Worm (Caenorhabditis elegans) whole organism, late embryonic: ENCODE data around the gene ZK596.3.

Source experiments
- C08G9.2 ChIP-seq: sonication (generic microtip); optimal IDR thresholded peaks from 2 replicates; lab custom pipeline; 2016; ENCODE audit warnings: mild to moderate bottlenecking, missing genetic modification characterization, moderate library complexity, missing compliant biosample characterization
- F13H6.1 ChIP-seq: sonication (generic microtip); optimal IDR thresholded peaks from 2 replicates; lab custom pipeline; 2016; ENCODE audit warnings: missing genetic modification characterization, missing compliant biosample characterization
- K02D7.2 ChIP-seq: sonication (generic microtip); optimal IDR thresholded peaks from 2 replicates; lab custom pipeline; 2017; ENCODE audit warnings: mild to moderate bottlenecking, missing genetic modification characterization, missing compliant biosample characterization
- T23F11.4 ChIP-seq: fragments of 200-800 bp; sonication (Bioruptor generic); optimal IDR thresholded peaks from 2 replicates; lab custom pipeline; 2018; ENCODE audit warnings: mild to moderate bottlenecking, missing genetic modification characterization, missing compliant biosample characterization
- Y22D7AL.16 ChIP-seq: sonication (generic microtip); optimal IDR thresholded peaks from 2 replicates; lab custom pipeline; 2016; ENCODE audit warnings: missing genetic modification characterization, missing compliant biosample characterization
- ahr-1 ChIP-seq: sonication (generic microtip); optimal IDR thresholded peaks from 2 replicates; lab custom pipeline; 2016; ENCODE audit warnings: missing genetic modification characterization, missing compliant biosample characterization
- ama-1 ChIP-seq: fragments of 150-350 bp; optimal IDR thresholded peaks from 2 replicates; lab custom pipeline; 2014
- ceh-14 ChIP-seq: sonication (generic microtip); optimal IDR thresholded peaks from 2 replicates; lab custom pipeline; 2016; ENCODE audit warnings: missing genotype, missing genetic modification characterization, missing compliant biosample characterization
- ceh-18 ChIP-seq: sonication (generic microtip); optimal IDR thresholded peaks from 2 replicates; lab custom pipeline; 2016; ENCODE audit warnings: missing genetic modification characterization, missing compliant biosample characterization
- ceh-2 ChIP-seq: sonication (generic microtip); optimal IDR thresholded peaks from 2 replicates; lab custom pipeline; 2016; ENCODE audit warnings: missing genotype, missing genetic modification characterization, missing compliant biosample characterization
- ceh-24 ChIP-seq: sonication (generic microtip); optimal IDR thresholded peaks from 2 replicates; lab custom pipeline; 2016; ENCODE audit warnings: mild to moderate bottlenecking, missing genetic modification characterization, missing compliant biosample characterization
- ceh-30 ChIP-seq: fragments of 150-350 bp; optimal IDR thresholded peaks from 2 replicates; lab custom pipeline; 2014; ENCODE audit warnings: missing biosample characterization, missing genetic modification characterization
- ceh-34 ChIP-seq: sonication (generic microtip); optimal IDR thresholded peaks from 2 replicates; lab custom pipeline; 2016; ENCODE audit warnings: mild to moderate bottlenecking, missing genetic modification characterization, missing compliant biosample characterization
- ceh-45 ChIP-seq: fragments of 200-800 bp; sonication (Bioruptor generic); IDR thresholded peaks from 2 replicates; pipeline ENCODE4 v1.3.6; 2022; ENCODE audit warnings: missing genetic modification reagents, missing genetic modification characterization, missing compliant biosample characterization
- ceh-9 ChIP-seq: sonication (generic microtip); optimal IDR thresholded peaks from 2 replicates; lab custom pipeline; 2016; ENCODE audit warnings: mild to moderate bottlenecking, missing genetic modification characterization, inconsistent platforms, missing compliant biosample characterization
- che-1 ChIP-seq: sonication (generic microtip); optimal IDR thresholded peaks from 2 replicates; lab custom pipeline; 2016; ENCODE audit warnings: mild to moderate bottlenecking, missing genetic modification characterization, missing compliant biosample characterization
- dve-1 ChIP-seq: sonication (generic microtip); optimal IDR thresholded peaks from 2 replicates; lab custom pipeline; 2017; ENCODE audit warnings: antibody characterized with exemption, mild to moderate bottlenecking, missing genetic modification characterization, missing compliant biosample characterization
- elt-2 ChIP-seq: sonication (generic microtip); optimal IDR thresholded peaks from 2 replicates; lab custom pipeline; 2016; ENCODE audit warnings: missing genetic modification reagents, missing genetic modification characterization, missing compliant biosample characterization
- elt-4 ChIP-seq: sonication (generic microtip); optimal IDR thresholded peaks from 2 replicates; lab custom pipeline; 2016; ENCODE audit warnings: missing genetic modification characterization, missing compliant biosample characterization
- ets-4 ChIP-seq: sonication (generic microtip); optimal IDR thresholded peaks from 2 replicates; lab custom pipeline; 2016; ENCODE audit warnings: missing genetic modification characterization, missing compliant biosample characterization
- gmeb-2 ChIP-seq: sonication (generic microtip); optimal IDR thresholded peaks from 2 replicates; lab custom pipeline; 2016; ENCODE audit warnings: missing genetic modification characterization, inconsistent platforms, missing compliant biosample characterization
- hlh-15 ChIP-seq: sonication (generic microtip); optimal IDR thresholded peaks from 2 replicates; lab custom pipeline; 2016; ENCODE audit warnings: missing genetic modification characterization, missing compliant biosample characterization
- hlh-6 ChIP-seq: sonication (generic microtip); optimal IDR thresholded peaks from 2 replicates; lab custom pipeline; 2016; ENCODE audit warnings: missing genotype, missing genetic modification characterization, missing compliant biosample characterization
- lin-11 ChIP-seq: fragments of 200-800 bp; sonication (Bioruptor generic); optimal IDR thresholded peaks from 2 replicates; lab custom pipeline; 2018; ENCODE audit warnings: mild to moderate bottlenecking, missing genetic modification characterization, missing compliant biosample characterization
- madf-2 ChIP-seq: sonication (generic microtip); optimal IDR thresholded peaks from 2 replicates; lab custom pipeline; 2017; ENCODE audit warnings: missing genetic modification characterization, missing compliant biosample characterization
- nfya-1 ChIP-seq: sonication (generic microtip); optimal IDR thresholded peaks from 2 replicates; lab custom pipeline; 2017; ENCODE audit warnings: missing genetic modification characterization, mild to moderate bottlenecking, missing compliant biosample characterization, antibody characterized with exemption, moderate library complexity
- nhr-11 ChIP-seq: fragments of 150-350 bp; optimal IDR thresholded peaks from 2 replicates; lab custom pipeline; 2014; ENCODE audit warnings: missing biosample characterization, missing genetic modification characterization
- nhr-232 ChIP-seq: sonication (generic microtip); optimal IDR thresholded peaks from 2 replicates; lab custom pipeline; 2016; ENCODE audit warnings: missing genetic modification characterization, missing compliant biosample characterization
- odd-2 ChIP-seq: sonication (generic microtip); optimal IDR thresholded peaks from 2 replicates; lab custom pipeline; 2017; ENCODE audit warnings: antibody characterized with exemption, mild to moderate bottlenecking, missing genetic modification characterization, missing compliant biosample characterization
- pag-3 ChIP-seq: sonication (generic microtip); optimal IDR thresholded peaks from 2 replicates; lab custom pipeline; 2016; ENCODE audit warnings: missing compliant biosample characterization, missing genetic modification characterization, borderline replicate concordance
- pha-2 ChIP-seq: sonication (generic microtip); optimal IDR thresholded peaks from 2 replicates; lab custom pipeline; 2017; ENCODE audit warnings: mild to moderate bottlenecking, missing genetic modification characterization, missing compliant biosample characterization
- pha-4 ChIP-seq: fragments of 150-350 bp; optimal IDR thresholded peaks from 2 replicates; lab custom pipeline; 2018; ENCODE audit warnings: missing biosample characterization, missing genetic modification reagents, missing genetic modification characterization
- pros-1 ChIP-seq: fragments of 150-350 bp; optimal IDR thresholded peaks from 2 replicates; lab custom pipeline; 2014; ENCODE audit warnings: missing biosample characterization, missing genetic modification reagents, missing genetic modification characterization
- rnt-1 ChIP-seq: sonication (generic microtip); optimal IDR thresholded peaks from 2 replicates; lab custom pipeline; 2016; ENCODE audit warnings: missing genetic modification characterization, missing compliant biosample characterization
- sdc-2 ChIP-seq: sonication (generic microtip); optimal IDR thresholded peaks from 2 replicates; lab custom pipeline; 2016; ENCODE audit warnings: missing genotype, missing genetic modification characterization, missing compliant biosample characterization
- sox-4 ChIP-seq: sonication (generic microtip); optimal IDR thresholded peaks from 2 replicates; lab custom pipeline; 2017; ENCODE audit warnings: mild to moderate bottlenecking, missing genetic modification characterization, inconsistent platforms, missing compliant biosample characterization
- tbx-2 ChIP-seq: sonication (generic microtip); optimal IDR thresholded peaks from 2 replicates; lab custom pipeline; 2016; ENCODE audit warnings: missing genetic modification characterization, missing compliant biosample characterization
- ttx-3 ChIP-seq: sonication (generic microtip); optimal IDR thresholded peaks from 2 replicates; lab custom pipeline; 2016; ENCODE audit warnings: missing genetic modification reagents, missing genetic modification characterization, missing compliant biosample characterization
- unc-3 ChIP-seq, 2 experiments: fragments of 200-800 bp in 1 of 2; sonication (Bioruptor generic) in 1 of 2; sonication (generic microtip) in 1 of 2; conservative IDR thresholded peaks in 1 of 2; optimal IDR thresholded peaks in 1 of 2; 2 replicates each; pipeline versions ENCODE4 v1.3.6 to Lab custom; 2016 to 2022; ENCODE audit warnings: missing compliant biosample characterization in 2 of 2, missing genetic modification characterization in 2 of 2, missing genetic modification reagents in 1 of 2
- unc-42 ChIP-seq: sonication (generic microtip); optimal IDR thresholded peaks from 2 replicates; lab custom pipeline; 2016; ENCODE audit warnings: missing genotype, missing genetic modification characterization, missing compliant biosample characterization
- unc-55 ChIP-seq: sonication (generic microtip); optimal IDR thresholded peaks from 2 replicates; lab custom pipeline; 2017; ENCODE audit warnings: missing biosample characterization, missing genetic modification reagents, missing genetic modification characterization
- ztf-16 ChIP-seq: sonication (generic microtip); optimal IDR thresholded peaks from 2 replicates; lab custom pipeline; 2017; ENCODE audit warnings: missing genetic modification characterization, missing compliant biosample characterization

ZK596.3 gene

ce11 chrIV:10909708-10910107, 5.5 kb upstream of the ZK596.3 start, which contains the start of gene pyk-2:
TSS of gene pyk-2 (plus strand) at chrIV:10909913.
- TF ChIP-seq elt-4 (tag; lab: Kevin White, UChicago): no peak
- no peak for TF ChIP-seq ets-4 (tag; lab: Kevin White, UChicago)
- no peak for TF ChIP-seq pha-4 (tag; lab: Kevin White, UChicago)
- TF ChIP-seq sdc-2 (tag; lab: Kevin White, UChicago): no peak
- no peak for TF ChIP-seq elt-2 (tag; lab: Kevin White, UChicago)
- no peak for TF ChIP-seq rnt-1 (tag; lab: Kevin White, UChicago)
- TF ChIP-seq pros-1: no peak
- TF ChIP-seq tbx-2 (tag; lab: Kevin White, UChicago): no peak
- no peak for TF ChIP-seq gmeb-2
- no peak for TF ChIP-seq unc-3 (GFP tag; conservative IDR thresholded peaks at IDR 0.05; lab: Robert Waterston, UW)
- TF ChIP-seq unc-3 (tag; optimal IDR thresholded peaks at IDR 0.05; lab: Kevin White, UChicago): no peak
- no peak for TF ChIP-seq odd-2 (tag; lab: Kevin White, UChicago)
- TF ChIP-seq K02D7.2 (tag; lab: Kevin White, UChicago): no peak
- no peak for TF ChIP-seq unc-42 (tag; lab: Kevin White, UChicago)
- TF ChIP-seq ceh-30: no peak
- TF ChIP-seq, all 69 proteins: peak for 0

ce11 chrIV:10909206-10909605, 5.0 kb upstream of the ZK596.3 start, which contains the start of gene ZK596.2:
TSS of gene ZK596.2 (minus strand) at chrIV:10909306.
- TF ChIP-seq hlh-15 (tag; lab: Kevin White, UChicago) (no peak), pha-4 (tag; lab: Kevin White, UChicago) (no peak), ceh-9 (no peak), nfya-1 (tag; lab: Kevin White, UChicago) (no peak), ceh-14 (tag; lab: Kevin White, UChicago) (no peak), che-1 (no peak), F13H6.1 (tag; lab: Kevin White, UChicago) (no peak), C08G9.2 (no peak), unc-55 (no peak)
- TF ChIP-seq, all 69 proteins: peak for 0

ce11 chrIV:10902476-10902875, 1.7 kb downstream of the ZK596.3 start:
- TF ChIP-seq sox-4 (tag; lab: Kevin White, UChicago) (no peak), unc-55 (no peak), ceh-2 (no peak), hlh-6 (tag; lab: Kevin White, UChicago) (no peak), ama-1 (lab: Kevin White, UChicago) (no peak), lin-11 (tag; lab: Kevin White, UChicago) (no peak), gmeb-2 (no peak), dve-1 (tag; lab: Kevin White, UChicago) (no peak), nhr-232 (tag; lab: Kevin White, UChicago) (no peak), ahr-1 (tag; lab: Kevin White, UChicago) (no peak), F13H6.1 (tag; lab: Kevin White, UChicago) (no peak), madf-2 (tag; lab: Kevin White, UChicago) (no peak), elt-2 (tag; lab: Kevin White, UChicago) (no peak), Y22D7AL.16 (no peak), ceh-24 (tag; lab: Kevin White, UChicago) (no peak), sdc-2 (tag; lab: Kevin White, UChicago) (no peak), T23F11.4 (GFP tag; lab: Kevin White, UChicago) (no peak), nfya-1 (tag; lab: Kevin White, UChicago) (no peak), K02D7.2 (tag; lab: Kevin White, UChicago) (no peak)
- TF ChIP-seq, all 69 proteins: peak for 0

DNA sequence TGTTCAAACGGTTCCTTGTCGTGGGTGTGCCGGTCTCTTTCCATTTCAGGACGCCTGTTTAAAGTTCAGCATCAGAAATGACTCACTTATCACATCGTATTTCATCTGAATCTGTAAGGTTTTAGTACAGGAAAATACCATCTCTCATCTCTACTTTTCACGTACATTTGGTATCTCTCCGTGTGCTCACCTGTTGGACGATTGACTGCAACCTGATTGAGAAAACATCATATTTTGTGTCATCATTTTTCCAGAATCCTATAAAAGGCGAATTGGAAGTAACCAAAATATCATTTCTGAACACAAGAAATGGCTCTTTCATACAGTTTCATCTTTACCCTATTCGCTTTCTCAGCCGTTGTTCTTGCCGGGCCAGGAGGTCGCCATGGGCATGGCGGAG, 4.1 kb downstream of the ZK596.3 start, which contains the start of gene srlf-30:
srlf-30 (plus strand) TSS at position 301 of the 400 bp plus-strand sequence.
- TF ChIP-seq nhr-11 (tag; lab: Kevin White, UChicago): no peak
- TF ChIP-seq pha-4 (tag; lab: Kevin White, UChicago): no peak
- no peak for TF ChIP-seq C08G9.2
- TF ChIP-seq Y22D7AL.16: no peak
- no peak for TF ChIP-seq ztf-16 (tag; lab: Kevin White, UChicago)
- TF ChIP-seq sox-4 (tag; lab: Kevin White, UChicago): no peak
- TF ChIP-seq pros-1: no peak
- no peak for TF ChIP-seq K02D7.2 (tag; lab: Kevin White, UChicago)
- TF ChIP-seq sdc-2 (tag; lab: Kevin White, UChicago): no peak
- TF ChIP-seq unc-55: no peak
- no peak for TF ChIP-seq ceh-18 (tag; lab: Kevin White, UChicago)
- no peak for TF ChIP-seq pag-3 (tag; lab: Kevin White, UChicago)
- TF ChIP-seq ttx-3: no peak
- TF ChIP-seq pha-2 (tag; lab: Kevin White, UChicago): no peak
- TF ChIP-seq che-1: no peak
- no peak for TF ChIP-seq nfya-1 (tag; lab: Kevin White, UChicago)
- TF ChIP-seq ceh-45 (GFP tag; lab: Robert Waterston, UW): no peak
- TF ChIP-seq ceh-34: no peak
